Worm (Caenorhabditis elegans): ENCODE results near the gene nlp-67.
"Not testable (repeated sequence)": the region's sequence is repeated elsewhere in the genome, so short reads cannot be mapped to it uniquely, and the experiment has no call there.

DNA sequence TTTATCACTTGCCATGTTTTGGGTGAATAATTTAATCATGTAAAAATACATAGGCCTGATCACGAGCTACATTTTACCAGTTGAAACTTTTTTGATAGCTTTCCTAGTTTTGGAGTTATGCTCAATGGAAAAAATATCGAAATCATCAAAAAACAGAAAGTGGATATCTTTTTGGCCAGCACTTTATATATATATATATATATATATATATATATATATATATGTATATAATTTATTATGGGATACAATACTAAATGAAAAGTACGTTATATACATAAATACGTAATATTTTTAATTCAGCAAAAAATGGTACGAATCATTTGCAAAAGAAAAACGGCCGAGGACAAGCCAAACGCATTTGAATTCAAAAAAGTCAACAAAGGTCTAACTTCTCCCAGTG lies 35.5 kb downstream of the nlp-67 start, which contains the start of gene F23A7.3:
- TF ChIP-seq ztf-11 (tag; optimal IDR thresholded peaks at IDR 0.05); nhr-2 (tag; optimal IDR thresholded peaks at IDR 0.05); elt-1 (tag; optimal IDR thresholded peaks at IDR 0.05; ENCODE audit: borderline replicate concordance, insufficient read depth); ceh-39 (tag; optimal IDR thresholded peaks at IDR 0.05); lsy-2 (tag; optimal IDR thresholded peaks at IDR 0.05); nhr-12 (tag; optimal IDR thresholded peaks at IDR 0.05); nhr-237 (tag; optimal IDR thresholded peaks at IDR 0.05); sptf-1 (tag; optimal IDR thresholded peaks at IDR 0.05); pha-4 (tag; optimal IDR thresholded peaks at IDR 0.05); unc-62 (GFP tag; optimal IDR thresholded peaks at IDR 0.05); elt-3 (tag; optimal IDR thresholded peaks at IDR 0.05); nhr-76 (tag; optimal IDR thresholded peaks at IDR 0.05); cnd-1 (tag; optimal IDR thresholded peaks at IDR 0.05); unc-120 (tag; optimal IDR thresholded peaks at IDR 0.05; ENCODE audit: poor library complexity, severe bottlenecking): not testable (repeated sequence)
